Fruit fly (Drosophila melanogaster): ENCODE measurements around the gene r.
A peak's percentile ranks its signal among the peaks of the same experiment; 100 is the strongest.

r gene

DNA sequence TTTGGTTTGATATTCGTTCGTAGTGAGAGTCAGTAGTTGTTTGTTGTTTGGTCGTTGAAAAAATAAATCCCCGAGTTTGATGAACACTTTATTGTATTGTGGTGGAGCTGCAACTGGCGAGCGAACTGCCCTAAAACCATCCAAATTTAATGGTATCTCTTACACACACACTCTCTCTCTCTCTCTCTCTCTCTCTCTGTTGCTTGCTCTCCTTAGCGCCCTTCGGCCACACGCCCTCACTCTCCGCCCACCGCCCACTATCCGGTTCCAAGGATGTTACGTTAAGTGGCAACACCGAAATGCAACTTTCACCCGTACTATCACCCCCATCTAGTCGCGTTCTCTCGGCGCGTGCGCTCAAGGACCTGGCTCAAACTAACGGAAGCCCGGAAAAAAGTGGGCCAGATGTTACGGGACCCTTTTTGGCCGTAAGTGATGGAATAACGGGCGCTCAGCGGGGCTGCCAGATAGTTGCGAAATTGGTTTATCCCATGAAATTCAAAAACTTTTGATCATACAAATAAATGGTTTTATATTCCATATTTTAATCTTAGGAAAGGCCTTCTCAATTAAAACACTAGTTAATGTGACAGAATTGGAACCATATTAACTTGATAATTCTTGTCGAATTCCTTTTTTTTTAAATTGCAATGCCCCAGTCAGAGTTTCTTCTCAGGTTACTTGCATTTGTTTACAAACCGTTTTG lies 32.4 kb downstream of the r start (continued):
- 0 out of 4 replicates have a peak, but pooled peaks have one; percentile 25 for TF ChIP-seq chinmo (GFP tag; IDR thresholded peaks at IDR 0.05; ENCODE audit: partially characterized antibody)
- TF ChIP-seq CG16779 (GFP tag; IDR thresholded peaks at IDR 0.05) = no peak
- no peak for TF ChIP-seq tll (GFP tag; optimal IDR thresholded peaks at IDR 0.05)
- TF ChIP-seq Ets65A (GFP tag) = peak; percentile 76
- TF ChIP-seq CG5953 (GFP tag; IDR thresholded peaks at IDR 0.05) = no peak
- peak; percentile 17 for TF ChIP-seq CG2120 (GFP tag; optimal IDR thresholded peaks at IDR 0.05)
- peak; percentile 16 for TF ChIP-seq CG30403 (GFP tag; optimal IDR thresholded peaks at IDR 0.05)
- no peak for TF ChIP-seq CG13287 (GFP tag; IDR thresholded peaks at IDR 0.05; ENCODE audit: partially characterized antibody)
- TF ChIP-seq gem (tag; optimal IDR thresholded peaks at IDR 0.05) = peak; percentile 7
- TF ChIP-seq tgo (GFP tag; IDR thresholded peaks at IDR 0.05) = no peak
- peak; percentile 20 for TF ChIP-seq phol (tag; optimal IDR thresholded peaks at IDR 0.05)
- TF ChIP-seq CG9727 (GFP tag; optimal IDR thresholded peaks at IDR 0.05) = peak; percentile 15
- TF ChIP-seq CG7556 (GFP tag; optimal IDR thresholded peaks at IDR 0.05) = peak; percentile 3
- no peak for TF ChIP-seq nerfin-1 (tag; optimal IDR thresholded peaks at IDR 0.05)
- TF ChIP-seq Med (GFP tag) = peak; percentile 36
- peak; percentile 1 for TF ChIP-seq Meics (GFP tag; optimal IDR thresholded peaks at IDR 0.05)
- TF ChIP-seq CG15514 (GFP tag; optimal IDR thresholded peaks at IDR 0.05) = peak; percentile 24
- TF ChIP-seq CG6689 (GFP tag; IDR thresholded peaks at IDR 0.05) = 0 out of 2 replicates have a peak, but pooled peaks have one; percentile 8
- peak; percentile 38 for TF ChIP-seq CG18599 (GFP tag; optimal IDR thresholded peaks at IDR 0.05)
- no peak for TF ChIP-seq pfk (GFP tag; optimal IDR thresholded peaks at IDR 0.05)
- TF ChIP-seq D19A (tag; optimal IDR thresholded peaks at IDR 0.05) = peak; percentile 9
- no peak for TF ChIP-seq Sin3A (optimal IDR thresholded peaks at IDR 0.05)
- TF ChIP-seq gro (GFP tag; optimal IDR thresholded peaks at IDR 0.05) = no peak
- TF ChIP-seq chm (GFP tag; IDR thresholded peaks at IDR 0.05) = no peak
- TF ChIP-seq Fer1 (GFP tag; optimal IDR thresholded peaks at IDR 0.05) = peak; percentile 33
- peak; percentile 78 for TF ChIP-seq sens (GFP tag)
- peak; percentile 80 for TF ChIP-seq ewg (GFP tag; optimal IDR thresholded peaks at IDR 0.05)
- peak; percentile 38 for TF ChIP-seq CG11504 (tag; optimal IDR thresholded peaks at IDR 0.05)
- no peak for TF ChIP-seq CG7357 (GFP tag; IDR thresholded peaks at IDR 0.05)
- peak; percentile 2 for TF ChIP-seq CG12659 (GFP tag; optimal IDR thresholded peaks at IDR 0.05)
- TF ChIP-seq Trl (optimal IDR thresholded peaks at IDR 0.05) = peak; percentile 56 to 79
- no peak for TF ChIP-seq Trl (GFP tag; optimal IDR thresholded peaks at IDR 0.05)
- 0 out of 3 replicates have a peak, but pooled peaks have one; percentile 29 for TF ChIP-seq CG17361 (GFP tag; IDR thresholded peaks at IDR 0.05)
- TF ChIP-seq CG6765 (GFP tag; optimal IDR thresholded peaks at IDR 0.05) = no peak
- no peak for TF ChIP-seq onecut (GFP tag; IDR thresholded peaks at IDR 0.05)
- TF ChIP-seq CG2199 (GFP tag; IDR thresholded peaks at IDR 0.05) = no peak
- no peak for TF ChIP-seq CG18476 (GFP tag; optimal IDR thresholded peaks at IDR 0.05)
- no peak for TF ChIP-seq CG8924 (tag; optimal IDR thresholded peaks at IDR 0.05)
- no peak for TF ChIP-seq maf-S (GFP tag; optimal IDR thresholded peaks at IDR 0.05)
- no peak for TF ChIP-seq CG11695 (GFP tag; IDR thresholded peaks at IDR 0.05)
- TF ChIP-seq stc (GFP tag; IDR thresholded peaks at IDR 0.05) = no peak
- TF ChIP-seq grau (tag; optimal IDR thresholded peaks at IDR 0.05) = no peak
- no peak for TF ChIP-seq CG1603 (tag; optimal IDR thresholded peaks at IDR 0.05)
- TF ChIP-seq Lhr (GFP tag; optimal IDR thresholded peaks at IDR 0.05) = no peak
- TF ChIP-seq run (tag; optimal IDR thresholded peaks at IDR 0.05) = no peak
- TF ChIP-seq CG10654 (GFP tag; optimal IDR thresholded peaks at IDR 0.05) = no peak
- TF ChIP-seq CG11398 (GFP tag; optimal IDR thresholded peaks at IDR 0.05) = no peak
- TF ChIP-seq gfzf (GFP tag; optimal IDR thresholded peaks at IDR 0.05) = peak; percentile 13
- no peak for TF ChIP-seq CG17328 (GFP tag; IDR thresholded peaks at IDR 0.05)
- no peak for TF ChIP-seq Awh (GFP tag; IDR thresholded peaks at IDR 0.05)
